Worm (Caenorhabditis elegans): ENCODE results near the gene nhr-176.
A peak's percentile ranks its signal among the peaks of the same experiment; 100 is the strongest.

DNA sequence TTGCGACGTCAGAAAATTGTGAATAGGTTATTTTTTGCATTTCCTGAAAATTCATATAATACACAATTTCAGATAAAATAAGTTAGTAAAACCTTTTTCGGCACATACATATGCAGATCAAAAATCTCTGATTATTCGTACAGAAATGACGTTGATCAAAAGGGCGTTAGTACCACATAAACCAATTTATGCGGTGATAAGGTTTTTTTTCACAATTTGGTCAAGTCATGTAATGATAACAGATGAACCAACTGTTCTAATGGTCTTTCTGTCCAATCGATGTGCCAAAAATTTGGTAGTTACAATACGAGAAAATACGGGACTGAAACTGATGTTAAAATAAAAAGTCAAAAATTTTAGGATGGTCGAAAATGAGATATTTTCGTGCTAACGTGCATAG lies 8.9 kb downstream of the nhr-176 start:
- no peak for TF ChIP-seq unc-30 (tag; optimal IDR thresholded peaks at IDR 0.05)
- TF ChIP-seq elt-2 (tag; optimal IDR thresholded peaks at IDR 0.05): peak; percentile 23
- no peak for TF ChIP-seq blmp-1 (tag; optimal IDR thresholded peaks at IDR 0.05)
- no peak for TF ChIP-seq hlh-17 (GFP tag; optimal IDR thresholded peaks at IDR 0.05; ENCODE audit: borderline replicate concordance)
- no peak for TF ChIP-seq C04F5.9 (tag; optimal IDR thresholded peaks at IDR 0.05)
- no peak for TF ChIP-seq ztf-4 (tag; optimal IDR thresholded peaks at IDR 0.05)
- TF ChIP-seq jun-1 (tag; optimal IDR thresholded peaks at IDR 0.05): no peak
- TF ChIP-seq unc-62 (GFP tag; optimal IDR thresholded peaks at IDR 0.05): no peak
- TF ChIP-seq nhr-77 (tag; optimal IDR thresholded peaks at IDR 0.05): no peak
